Fruit fly (Drosophila melanogaster) whole organism, larva: ENCODE data around the gene Tpr2.

Experiments used
- noc ChIP-seq: fragments of 200-800 bp; sonication (Bioruptor generic); optimal IDR thresholded peaks from 3 replicates; lab custom pipeline; 2019; ENCODE audit warnings: missing biosample characterization, mild to moderate bottlenecking, missing genetic modification characterization, moderate library complexity

The Tpr2 gene

DNA sequence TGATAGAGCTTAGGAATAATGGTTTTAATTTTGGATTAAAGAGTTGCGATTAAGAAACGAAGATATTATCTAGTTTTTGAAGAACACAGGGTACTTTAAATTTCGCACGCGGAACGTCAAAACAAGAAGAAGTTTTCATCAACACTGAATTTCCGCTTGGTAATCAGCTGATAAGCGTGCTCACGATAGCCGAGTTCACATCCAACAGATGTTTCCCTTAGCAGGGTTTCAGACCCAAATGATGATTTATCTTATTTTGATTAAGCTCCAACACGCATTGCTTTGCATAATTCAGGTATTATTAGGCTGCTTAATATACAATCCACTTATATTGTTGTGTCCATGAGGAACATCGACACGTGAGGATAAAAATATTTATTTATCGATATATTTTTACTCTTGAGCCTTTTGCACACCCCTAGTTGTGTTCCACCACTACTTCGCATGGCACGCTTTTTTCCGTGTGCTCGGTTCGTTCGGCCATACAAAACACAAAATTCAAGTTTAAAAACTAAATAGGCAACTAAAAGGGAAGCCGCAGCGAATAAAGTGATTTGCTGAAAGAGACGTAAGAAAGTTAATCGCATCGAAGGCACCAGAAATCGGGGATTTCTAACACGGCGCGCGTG is at the start of gene Tpr2:
Gene Tpr2 (plus strand): TSS at position 418 of the 629 bp plus-strand sequence.
- TF ChIP-seq noc (tag; lab: Kevin White, UChicago) = peak; percentile 9

DNA sequence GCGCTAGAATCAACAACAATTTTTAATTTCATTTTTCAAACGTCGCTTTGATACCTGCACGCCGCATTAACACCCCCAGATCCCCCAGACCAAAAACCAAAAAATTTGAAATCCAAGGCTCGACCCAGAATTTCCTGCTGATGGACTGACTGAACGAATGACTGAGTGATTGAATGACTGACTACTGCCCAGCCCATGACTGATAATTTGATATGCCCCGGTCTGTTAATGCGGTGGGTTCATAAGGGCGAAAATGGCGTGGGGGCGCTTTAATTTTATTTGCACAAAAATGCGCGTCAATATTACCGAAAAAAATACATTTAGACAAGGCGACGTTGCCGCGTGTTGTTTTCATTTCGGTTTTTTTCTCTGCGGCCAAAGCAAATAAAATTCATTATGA is 48.7 kb upstream of the Tpr2 start:
- TF ChIP-seq noc (tag; lab: Kevin White, UChicago) = no peak

DNA sequence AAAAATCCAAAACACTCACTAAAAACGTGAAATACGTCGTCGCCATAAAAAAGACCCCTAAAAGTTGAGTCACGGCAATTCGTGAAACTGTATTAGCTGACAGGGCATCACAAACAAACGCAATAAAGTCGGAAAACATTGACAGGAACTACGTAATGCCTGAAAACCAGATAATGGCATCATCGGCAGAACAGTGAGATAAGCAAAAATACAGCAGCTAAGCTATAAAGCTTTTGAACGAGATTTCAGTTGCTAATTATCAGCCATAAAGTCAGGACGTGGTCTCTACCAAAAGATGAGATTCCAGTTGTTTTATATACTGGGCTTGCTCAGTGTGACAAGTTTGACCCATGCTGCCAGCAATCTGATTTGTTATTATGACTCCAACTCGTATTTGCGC is 46.3 kb upstream of the Tpr2 start, which contains the start of gene Idgf1:
Gene Idgf1 (plus strand): TSS at position 245 of the 400 bp plus-strand sequence.
- no peak for TF ChIP-seq noc (tag; lab: Kevin White, UChicago)

DNA sequence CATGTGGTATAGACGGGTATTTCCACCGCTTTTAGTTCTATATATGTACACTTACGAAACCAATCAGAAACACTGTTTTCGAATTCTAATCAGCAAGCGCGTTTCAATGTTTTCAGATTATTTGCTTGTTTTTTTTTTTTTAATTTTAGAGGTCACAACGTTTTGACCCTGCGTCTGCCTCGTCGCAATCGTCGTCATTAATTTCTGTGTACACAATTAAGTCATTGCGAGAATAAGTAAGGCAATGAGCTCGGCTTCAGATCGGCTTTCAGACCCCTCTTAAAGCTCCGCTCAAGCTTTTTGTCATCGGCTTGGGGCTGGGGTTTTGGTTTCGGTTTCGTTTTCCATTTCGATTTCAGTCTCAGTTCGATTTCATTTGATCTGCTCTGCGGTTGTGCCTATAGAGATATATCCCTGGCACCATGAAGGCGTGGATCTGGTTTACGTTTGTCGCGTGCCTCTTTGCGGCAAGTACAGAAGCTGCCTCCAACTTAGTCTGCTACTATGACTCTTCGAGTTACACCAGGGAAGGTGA is 44.3 kb upstream of the Tpr2 start, which contains the start of gene Idgf2:
Gene Idgf2 (plus strand): TSS at position 356 of the 535 bp plus-strand sequence.
- no peak for TF ChIP-seq noc (tag; lab: Kevin White, UChicago)

DNA sequence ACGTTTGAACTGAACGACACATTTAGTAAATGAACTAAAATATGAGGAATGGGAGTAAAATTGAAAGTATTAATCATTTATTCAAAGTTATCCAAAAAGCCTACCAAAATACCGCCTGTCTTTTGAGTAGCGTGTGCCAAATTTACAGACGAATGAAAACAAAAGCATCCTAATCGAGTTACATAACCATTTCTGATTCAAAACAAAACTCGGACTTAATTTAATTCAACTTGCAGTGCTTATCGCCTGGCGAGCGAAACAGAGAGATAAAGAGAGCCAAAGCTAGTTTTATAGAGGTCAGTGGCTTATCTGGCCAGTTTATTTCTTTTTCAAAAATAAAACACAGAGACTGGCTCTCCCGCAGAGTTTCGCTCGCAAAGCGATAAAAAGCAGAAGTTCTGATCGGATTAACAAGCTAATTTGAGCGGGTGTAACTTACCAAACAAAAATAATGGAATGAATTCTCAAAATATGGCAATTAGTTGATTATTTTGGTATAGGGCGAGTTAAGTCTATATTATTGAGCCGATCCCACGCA is 43.4 kb upstream of the Tpr2 start:
- no peak for TF ChIP-seq noc (tag; lab: Kevin White, UChicago)

DNA sequence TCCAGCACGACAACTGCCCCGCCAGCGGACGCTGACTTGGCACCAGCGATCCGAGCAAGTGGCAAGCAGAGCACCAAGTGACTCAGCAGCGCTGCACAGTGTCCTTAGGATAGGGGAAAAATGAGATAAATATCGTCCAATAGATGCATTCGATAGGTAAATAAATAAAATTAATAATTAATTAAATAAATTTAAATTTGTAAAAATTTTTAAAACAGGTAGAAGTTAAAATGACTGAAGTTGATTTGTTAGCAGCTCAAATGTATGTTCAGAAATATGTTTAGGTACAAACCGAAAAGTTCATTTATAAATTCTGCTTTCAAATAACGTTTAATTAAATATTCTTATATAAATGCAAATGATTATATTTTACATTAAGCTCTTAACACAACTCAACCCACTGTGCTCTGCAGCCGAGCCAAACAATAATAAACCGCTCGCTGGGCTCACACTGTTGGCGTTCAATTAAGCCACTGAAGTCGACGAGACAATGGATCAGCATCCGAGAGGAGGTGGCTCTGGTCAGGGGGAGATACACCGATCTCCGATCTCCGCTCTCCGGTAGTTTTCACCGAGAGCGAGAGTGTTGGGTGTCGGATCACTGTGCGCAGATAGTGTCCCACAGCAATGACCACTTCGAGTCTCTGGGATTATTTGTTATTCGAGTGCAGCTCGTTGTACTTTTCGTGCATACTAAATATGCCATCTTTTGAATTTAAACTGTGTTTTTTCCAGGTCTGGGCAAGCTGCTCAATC is 42.7 kb upstream of the Tpr2 start, which contains the start of gene CG5888:
Gene CG5888 (minus strand): TSS at position 19 of the 756 bp plus-strand sequence.
- TF ChIP-seq noc (tag; lab: Kevin White, UChicago) = peak; percentile 42

DNA sequence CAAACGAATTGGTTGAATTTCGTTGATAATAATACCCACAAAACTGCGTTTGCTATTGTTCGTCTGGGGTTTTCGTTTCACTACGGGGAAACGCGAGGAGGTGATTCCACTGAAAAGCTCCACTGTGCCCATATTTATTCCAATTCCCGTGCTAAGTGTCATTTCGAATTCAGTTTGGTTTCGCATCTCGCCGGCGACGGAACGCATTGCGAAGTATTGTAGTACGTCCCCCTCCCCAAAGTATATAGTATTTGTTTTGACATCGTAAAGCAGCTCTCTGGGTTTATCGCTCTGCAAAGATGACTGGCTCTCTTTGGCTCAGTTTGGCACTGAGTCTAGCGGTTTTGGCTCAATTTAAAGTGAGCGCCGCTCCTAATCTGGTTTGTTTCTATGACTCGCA is 40.4 kb upstream of the Tpr2 start, which contains the start of gene Idgf3:
Gene Idgf3 (plus strand): TSS at position 17 of the 400 bp plus-strand sequence.
- TF ChIP-seq noc (tag; lab: Kevin White, UChicago) = peak; percentile 70

DNA sequence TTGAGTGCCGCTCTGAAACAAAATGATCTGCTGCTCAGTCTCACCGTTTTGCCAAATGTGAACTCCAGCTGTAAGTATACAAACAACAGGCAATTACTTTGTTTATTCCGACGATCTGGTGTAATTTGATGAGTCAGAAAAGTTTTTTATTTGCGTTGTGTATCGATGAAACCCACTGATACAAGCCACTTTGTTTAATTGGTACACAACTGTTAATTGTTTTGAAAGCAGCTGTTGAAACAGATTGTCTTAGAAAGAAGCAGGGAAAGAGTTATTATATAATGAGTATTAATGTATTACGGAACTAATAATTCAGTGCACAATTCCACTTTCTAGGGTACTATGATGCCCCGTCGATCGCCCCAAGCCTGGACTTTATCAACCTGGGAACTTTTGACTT is 39.5 kb upstream of the Tpr2 start:
- no peak for TF ChIP-seq noc (tag; lab: Kevin White, UChicago)

DNA sequence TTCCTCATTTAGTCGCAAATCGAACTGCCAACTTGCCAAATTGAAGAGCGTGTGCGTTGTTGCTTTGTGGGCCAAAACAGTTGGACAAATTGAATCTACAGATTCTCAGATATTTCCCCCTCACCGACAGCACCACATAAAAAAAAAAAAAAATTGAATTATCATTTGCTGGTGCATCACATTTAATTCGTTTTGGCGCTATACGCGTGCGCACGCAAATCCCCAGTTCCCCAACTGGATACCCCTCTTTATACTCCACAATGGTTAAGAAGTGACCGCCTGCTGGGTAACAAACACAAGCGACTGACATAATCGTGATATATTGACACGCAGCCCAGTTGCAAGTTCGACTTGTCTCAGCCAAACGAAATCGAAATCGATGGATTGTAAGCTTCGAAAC is 33.0 kb upstream of the Tpr2 start:
- no peak for TF ChIP-seq noc (tag; lab: Kevin White, UChicago)

DNA sequence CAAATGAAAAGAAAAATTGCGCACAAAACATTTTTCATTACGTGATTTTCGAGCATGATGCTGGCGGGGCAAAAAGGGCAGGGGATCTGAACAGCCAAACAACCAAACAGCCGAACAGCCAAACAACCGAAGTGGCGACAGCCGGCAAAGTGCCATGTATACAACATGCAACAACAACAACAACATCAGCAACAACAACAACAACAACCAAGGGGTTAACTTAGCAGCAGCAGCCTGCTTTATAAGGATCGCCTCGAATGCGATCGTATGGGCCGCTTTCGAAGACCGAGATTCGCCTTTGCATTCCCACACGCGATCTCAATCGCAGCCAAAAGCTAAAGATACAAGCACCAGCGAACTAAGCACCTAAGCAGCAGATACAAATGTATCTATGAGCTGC is 27.7 kb upstream of the Tpr2 start:
- no peak for TF ChIP-seq noc (tag; lab: Kevin White, UChicago)

DNA sequence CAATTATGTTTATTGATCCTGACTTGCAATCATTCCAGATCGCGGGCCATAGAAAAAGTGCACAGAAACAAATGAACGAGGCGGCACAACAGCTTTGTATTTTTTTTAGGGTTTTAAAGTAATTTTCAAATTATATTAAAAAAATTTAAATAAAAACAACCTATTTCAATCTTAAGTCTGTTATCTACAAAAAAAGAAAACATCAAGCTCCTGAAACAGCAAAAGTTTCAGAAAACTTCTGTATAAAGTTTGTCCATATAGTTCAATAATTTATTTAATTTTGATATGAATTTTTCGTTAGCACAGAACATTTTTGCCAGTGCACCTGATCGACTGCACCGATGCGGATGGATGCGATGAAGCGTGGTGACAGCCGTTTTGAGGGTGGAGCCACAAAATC is 21.6 kb upstream of the Tpr2 start:
- no peak for TF ChIP-seq noc (tag; lab: Kevin White, UChicago)

DNA sequence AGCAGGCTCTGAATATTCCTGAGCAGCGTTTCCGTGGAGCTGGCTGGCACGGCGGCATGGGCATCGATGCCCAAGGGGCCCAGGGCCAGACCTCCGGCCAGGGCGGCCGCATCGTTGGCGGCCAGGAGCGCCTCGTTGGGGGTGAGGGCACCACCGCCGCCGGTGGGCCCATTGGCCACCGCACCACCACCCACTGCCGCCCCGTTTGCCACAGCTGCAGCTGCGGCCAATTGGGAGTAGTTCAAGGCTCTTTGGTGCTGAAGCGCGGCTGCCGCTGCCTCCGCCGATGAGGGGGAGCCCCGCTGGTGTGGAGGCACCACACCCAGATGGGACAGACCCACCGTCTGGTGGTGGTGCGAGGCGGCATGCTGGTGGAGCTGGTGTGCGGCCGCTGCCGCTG is 19.2 kb upstream of the Tpr2 start:
- no peak for TF ChIP-seq noc (tag; lab: Kevin White, UChicago)

DNA sequence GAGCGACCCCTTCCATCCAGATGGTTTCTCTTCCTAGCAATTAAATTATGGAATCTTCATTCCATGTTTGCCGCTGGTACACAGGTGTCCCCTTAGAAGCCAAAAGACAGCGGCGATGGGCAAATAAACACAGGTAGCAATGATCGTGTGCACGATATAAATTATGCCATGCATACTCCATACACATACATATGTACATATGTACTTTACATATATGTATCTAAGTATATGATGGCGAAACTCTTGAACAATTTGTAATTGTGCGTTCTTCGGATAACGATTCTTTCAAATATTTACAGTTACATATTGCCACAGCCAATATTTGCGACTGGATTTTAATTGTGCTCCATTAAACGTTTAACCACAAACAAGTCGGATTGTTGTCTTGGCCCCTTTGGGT is 14.8 kb upstream of the Tpr2 start:
- TF ChIP-seq noc (tag; lab: Kevin White, UChicago) = no peak

DNA sequence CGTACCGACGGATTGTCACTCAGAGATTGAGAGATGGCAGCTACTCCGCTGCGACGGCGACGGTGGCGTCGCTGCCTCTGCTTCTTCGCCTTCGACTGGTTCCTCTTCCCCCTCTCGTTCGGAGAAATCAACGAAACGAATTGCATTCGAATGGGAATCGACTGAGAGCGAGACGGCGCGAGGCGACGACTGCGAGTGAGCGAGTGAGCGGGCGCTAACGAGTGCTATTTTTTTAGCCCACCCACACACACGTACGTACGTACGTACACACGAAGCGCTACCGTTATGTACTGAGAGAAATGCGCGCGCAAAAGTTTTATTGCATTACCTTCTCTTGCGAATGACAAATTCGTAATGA is 5.7 kb upstream of the Tpr2 start, which contains the start of gene dac:
Gene dac (minus strand): TSS at position 356 of the 358 bp plus-strand sequence.
- TF ChIP-seq noc (tag; lab: Kevin White, UChicago) = no peak

DNA sequence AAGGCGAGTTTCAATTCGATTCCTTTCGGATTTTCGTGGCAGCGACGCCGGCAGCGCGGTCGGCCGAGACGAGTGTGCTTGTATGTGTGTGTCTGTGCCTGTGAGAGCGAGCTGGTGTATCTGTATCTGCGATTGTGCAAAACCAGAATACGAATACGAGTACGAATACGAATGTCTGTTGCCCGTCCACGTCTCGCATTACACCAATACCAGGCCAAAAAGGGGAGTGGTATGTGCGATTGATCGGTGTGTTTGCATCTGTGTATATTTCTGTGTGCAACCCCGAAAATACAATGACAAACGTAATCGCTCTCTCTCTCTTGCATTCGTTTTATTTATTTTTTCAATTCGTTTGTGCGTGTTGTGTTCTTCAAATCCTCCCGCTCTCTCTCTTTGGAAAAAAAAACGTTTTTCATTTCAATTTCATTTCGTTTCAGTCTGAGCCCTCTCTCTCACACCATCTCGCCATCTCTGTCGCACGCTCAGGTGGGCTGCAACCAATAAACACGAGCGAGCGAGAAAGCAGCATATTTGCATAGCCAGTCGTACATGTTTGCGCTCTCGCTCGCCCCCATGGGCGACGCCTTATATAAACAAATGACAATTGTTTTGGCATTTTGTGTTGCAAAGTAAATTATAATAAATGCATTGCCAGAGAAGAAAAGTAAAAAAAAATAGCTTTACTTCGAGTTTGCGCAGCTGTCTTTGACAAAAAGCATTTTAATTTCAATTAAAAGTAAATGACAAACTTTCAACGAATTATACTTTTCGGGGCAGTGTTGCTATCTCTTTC is 5.1 kb upstream of the Tpr2 start:
- TF ChIP-seq noc (tag; lab: Kevin White, UChicago) = no peak
